Fruit fly (Drosophila melanogaster) whole organism, prepupa: ENCODE results near the gene RpS19a.

Experiments used
- Blimp-1 ChIP-seq: fragments of 200-800 bp; sonication (Bioruptor generic); optimal IDR thresholded peaks from 3 replicates; lab custom pipeline; 2017; ENCODE audit warnings: missing biosample characterization, missing genetic modification characterization, mild to moderate bottlenecking, moderate library complexity, missing genetic modification reagents
- CG10669 ChIP-seq: fragments of 200-800 bp; sonication (Bioruptor generic); optimal IDR thresholded peaks from 3 replicates; lab custom pipeline; 2018; ENCODE audit warnings: missing biosample characterization, mild to moderate bottlenecking, missing genetic modification characterization, moderate library complexity
- CG11294 ChIP-seq: fragments of 200-800 bp; sonication (Bioruptor generic); IDR thresholded peaks from 2 replicates; pipeline ENCODE4 v1.3.6; 2022; ENCODE audit warnings: missing biosample characterization, missing genetic modification characterization
- CG11762 ChIP-seq: fragments of 200-800 bp; sonication (Bioruptor generic); optimal IDR thresholded peaks from 3 replicates; lab custom pipeline; 2016; ENCODE audit warnings: missing biosample characterization, missing genetic modification characterization; ENCODE audit not compliant: insufficient read depth
- CG11902 ChIP-seq: fragments of 200-800 bp; sonication (Bioruptor generic); optimal IDR thresholded peaks from 3 replicates; lab custom pipeline; 2016; ENCODE audit warnings: missing biosample characterization, missing genetic modification characterization
- CG1621 ChIP-seq: fragments of 200-800 bp; sonication (Bioruptor generic); optimal IDR thresholded peaks from 3 replicates; lab custom pipeline; 2018; ENCODE audit warnings: missing biosample characterization, mild to moderate bottlenecking, missing genetic modification characterization
- CG31627 ChIP-seq: fragments of 200-800 bp; sonication (Bioruptor generic); optimal IDR thresholded peaks from 3 replicates; lab custom pipeline; 2016; ENCODE audit warnings: missing biosample characterization, missing genetic modification characterization
- CG34406 ChIP-seq: fragments of 200-800 bp; sonication (Bioruptor generic); optimal IDR thresholded peaks from 3 replicates; lab custom pipeline; 2016; ENCODE audit warnings: missing biosample characterization, missing genetic modification characterization
- CG3919 ChIP-seq: fragments of 200-800 bp; sonication (Bioruptor generic); optimal IDR thresholded peaks from 3 replicates; lab custom pipeline; 2016; ENCODE audit warnings: missing biosample characterization, missing genetic modification characterization
- CG4318 ChIP-seq: fragments of 200-800 bp; sonication (Bioruptor generic); optimal IDR thresholded peaks from 3 replicates; lab custom pipeline; 2017; ENCODE audit warnings: missing biosample characterization, mild to moderate bottlenecking, missing genetic modification characterization
- CG6163 ChIP-seq: fragments of 200-800 bp; sonication (Bioruptor generic); IDR thresholded peaks from 3 replicates; pipeline ENCODE4 v1.3.6; 2022; ENCODE audit warnings: missing biosample characterization, missing genetic modification characterization
- CG6276 ChIP-seq: fragments of 200-800 bp; sonication (Bioruptor generic); optimal IDR thresholded peaks from 2 replicates; lab custom pipeline; 2017; ENCODE audit warnings: missing biosample characterization, mild to moderate bottlenecking, missing genetic modification characterization
- CG6792 ChIP-seq: fragments of 200-800 bp; sonication (Bioruptor generic); optimal IDR thresholded peaks from 3 replicates; lab custom pipeline; 2016; ENCODE audit warnings: missing biosample characterization, missing genetic modification characterization
- CG6808 ChIP-seq: fragments of 200-800 bp; sonication (Bioruptor generic); optimal IDR thresholded peaks from 3 replicates; lab custom pipeline; 2017; ENCODE audit warnings: missing biosample characterization, missing genetic modification characterization, mild to moderate bottlenecking, moderate library complexity, missing genetic modification reagents
- CG7368 ChIP-seq: fragments of 200-800 bp; sonication (Bioruptor generic); optimal IDR thresholded peaks from 3 replicates; lab custom pipeline; 2016; ENCODE audit warnings: missing biosample characterization, missing genetic modification characterization
- CG8119 ChIP-seq: fragments of 200-800 bp; sonication (Bioruptor generic); IDR thresholded peaks from 3 replicates; pipeline ENCODE4 v1.3.6; 2022; ENCODE audit warnings: missing biosample characterization, missing genetic modification characterization
- CG8632 ChIP-seq: fragments of 200-800 bp; sonication (Bioruptor generic); optimal IDR thresholded peaks from 3 replicates; lab custom pipeline; 2016; ENCODE audit warnings: missing biosample characterization, missing genetic modification characterization
- CG9139 ChIP-seq: fragments of 200-800 bp; sonication (Bioruptor generic); optimal IDR thresholded peaks from 3 replicates; lab custom pipeline; 2017; ENCODE audit warnings: missing biosample characterization, mild to moderate bottlenecking, missing genetic modification characterization
- Eip78C ChIP-seq: fragments of 200-800 bp; sonication (Bioruptor generic); peaks from one replicate; lab custom pipeline; 2016; ENCODE audit warnings: missing biosample characterization, missing genetic modification characterization
- Gug ChIP-seq: fragments of 200-800 bp; sonication (Bioruptor generic); IDR thresholded peaks from 2 replicates; pipeline ENCODE4 v1.3.6; 2022; ENCODE audit warnings: missing biosample characterization, missing genetic modification characterization
- Hr38 ChIP-seq: sonication (Bioruptor generic); optimal IDR thresholded peaks from 2 replicates; lab custom pipeline; 2016; ENCODE audit warnings: missing biosample characterization, missing genetic modification characterization
- Hr39 ChIP-seq: fragments of 200-800 bp; sonication (Bioruptor generic); optimal IDR thresholded peaks from 2 replicates; lab custom pipeline; 2016; ENCODE audit warnings: missing biosample characterization, missing genetic modification characterization
- Lpt ChIP-seq: fragments of 200-800 bp; sonication (Bioruptor generic); optimal IDR thresholded peaks from 3 replicates; lab custom pipeline; 2016; ENCODE audit warnings: missing biosample characterization, missing genetic modification characterization
- OdsH ChIP-seq: fragments of 200-800 bp; sonication (Bioruptor generic); optimal IDR thresholded peaks from 3 replicates; lab custom pipeline; 2016; ENCODE audit warnings: missing biosample characterization, missing genetic modification characterization
- Smox ChIP-seq: fragments of 200-800 bp; sonication (Bioruptor generic); optimal IDR thresholded peaks from 3 replicates; lab custom pipeline; 2016; ENCODE audit warnings: missing biosample characterization, missing genetic modification characterization
- Sox102F ChIP-seq: fragments of 200-800 bp; sonication (Bioruptor generic); optimal IDR thresholded peaks from 2 replicates; lab custom pipeline; 2016; ENCODE audit warnings: missing biosample characterization, mild to moderate bottlenecking, missing genetic modification characterization
- Sox14 ChIP-seq: fragments of 200-800 bp; sonication (Bioruptor generic); optimal IDR thresholded peaks from 3 replicates; lab custom pipeline; 2016; ENCODE audit warnings: missing biosample characterization, missing genetic modification characterization
- Sox15 ChIP-seq: fragments of 200-800 bp; sonication (Bioruptor generic); optimal IDR thresholded peaks from 3 replicates; lab custom pipeline; 2016; ENCODE audit warnings: missing biosample characterization, missing genetic modification characterization
- achi ChIP-seq: fragments of 200-800 bp; sonication (Bioruptor generic); optimal IDR thresholded peaks from 3 replicates; lab custom pipeline; 2016; ENCODE audit warnings: missing biosample characterization, missing genetic modification characterization
- acj6 ChIP-seq: fragments of 200-800 bp; sonication (Bioruptor generic); optimal IDR thresholded peaks from 3 replicates; lab custom pipeline; 2016; ENCODE audit warnings: missing biosample characterization, missing genetic modification characterization
- dac ChIP-seq: fragments of 200-800 bp; sonication (Bioruptor generic); optimal IDR thresholded peaks from 2 replicates; lab custom pipeline; 2017; ENCODE audit warnings: missing biosample characterization, mild to moderate bottlenecking, missing genetic modification characterization
- dsx ChIP-seq: fragments of 200-800 bp; optimal IDR thresholded peaks from 3 replicates; lab custom pipeline; 2019; ENCODE audit warnings: missing biosample characterization, mild to moderate bottlenecking, missing genetic modification characterization, moderate library complexity; ENCODE audit not compliant: poor library complexity, severe bottlenecking
- esn ChIP-seq: fragments of 200-800 bp; sonication (Bioruptor generic); optimal IDR thresholded peaks from 2 replicates; lab custom pipeline; 2016; ENCODE audit warnings: missing biosample characterization, mild to moderate bottlenecking, missing genetic modification characterization, moderate library complexity
- fd59A ChIP-seq: fragments of 200-800 bp; sonication (Bioruptor generic); optimal IDR thresholded peaks from 2 replicates; lab custom pipeline; 2017; ENCODE audit warnings: missing biosample characterization, mild to moderate bottlenecking, missing genetic modification characterization, missing genetic modification reagents
- fkh ChIP-seq: fragments of 200-800 bp; sonication (Bioruptor generic); optimal IDR thresholded peaks from 3 replicates; lab custom pipeline; 2017; ENCODE audit warnings: missing biosample characterization, mild to moderate bottlenecking, missing genetic modification characterization, moderate library complexity
- lz ChIP-seq: fragments of 200-800 bp; sonication (Bioruptor generic); optimal IDR thresholded peaks from 3 replicates; lab custom pipeline; 2016; ENCODE audit warnings: missing biosample characterization, missing genetic modification characterization
- net ChIP-seq: fragments of 200-800 bp; sonication (Bioruptor generic); optimal IDR thresholded peaks from 3 replicates; lab custom pipeline; 2016; ENCODE audit warnings: missing biosample characterization, missing genetic modification characterization
- pdm3 ChIP-seq: fragments of 200-800 bp; sonication (Bioruptor generic); optimal IDR thresholded peaks from 3 replicates; lab custom pipeline; 2016; ENCODE audit warnings: missing biosample characterization, missing genetic modification characterization
- salr ChIP-seq, 2 experiments: fragments of 200-800 bp; sonication (Bioruptor generic); optimal IDR thresholded peaks; 3 replicates each; lab custom pipeline; 2016 to 2018; ENCODE audit warnings: missing biosample characterization in 2 of 2, missing genetic modification characterization in 2 of 2, mild to moderate bottlenecking in 1 of 2
- spab ChIP-seq: fragments of 200-800 bp; sonication (Bioruptor generic); optimal IDR thresholded peaks from 2 replicates; lab custom pipeline; 2017; ENCODE audit warnings: missing biosample characterization, mild to moderate bottlenecking, missing genetic modification characterization, missing genetic modification reagents
- ss ChIP-seq, 2 experiments: fragments of 200-800 bp; sonication (Bioruptor generic); optimal IDR thresholded peaks; 2 replicates in 1 of 2; 3 replicates in 1 of 2; lab custom pipeline; 2017 to 2018; ENCODE audit warnings: mild to moderate bottlenecking in 2 of 2, missing biosample characterization in 2 of 2, missing genetic modification characterization in 2 of 2, moderate library complexity in 1 of 2
- topi ChIP-seq: fragments of 200-800 bp; sonication (Bioruptor generic); optimal IDR thresholded peaks from 3 replicates; lab custom pipeline; 2016; ENCODE audit warnings: missing biosample characterization, missing genetic modification characterization
- vri ChIP-seq: fragments of 200-800 bp; sonication (Bioruptor generic); optimal IDR thresholded peaks from 3 replicates; lab custom pipeline; 2016; ENCODE audit warnings: missing biosample characterization, mild to moderate bottlenecking, missing genetic modification characterization

Gene RpS19a

DNA sequence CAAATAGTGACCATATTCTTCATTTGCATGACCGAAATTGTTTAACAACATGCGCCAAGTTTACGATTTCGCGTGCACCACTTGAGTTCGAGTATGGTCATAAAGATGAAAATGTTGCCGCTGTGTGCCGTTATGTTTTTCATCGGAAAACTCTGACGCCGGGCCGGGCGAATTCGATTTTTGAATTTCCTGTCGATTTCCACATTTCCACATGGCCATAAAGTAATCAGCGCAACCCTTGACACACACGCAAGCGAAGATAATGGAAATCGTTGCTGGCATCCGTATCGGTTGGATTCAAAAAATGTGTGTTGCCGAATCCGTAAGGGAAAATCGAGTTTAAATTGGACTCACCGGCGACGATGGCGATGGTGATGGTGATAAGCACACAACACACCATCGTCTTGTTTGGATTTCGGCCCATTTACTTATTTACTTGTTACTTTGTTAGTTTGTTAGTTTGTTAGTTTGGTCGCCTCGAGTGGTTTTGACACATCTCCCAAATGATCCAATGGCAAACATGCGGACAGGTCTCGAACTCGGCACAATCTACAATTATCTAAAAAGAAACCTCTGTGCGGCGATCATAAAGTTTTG is 6.9 kb downstream of the RpS19a start:
- no peak for TF ChIP-seq Sox15 (GFP tag; lab: Kevin White, UChicago)
- TF ChIP-seq vri (GFP tag; lab: Kevin White, UChicago) = no peak
- TF ChIP-seq dac = no peak
- peak; percentile 85 for TF ChIP-seq fkh (GFP tag; lab: Kevin White, UChicago)
- no peak for TF ChIP-seq pdm3 (GFP tag; lab: Kevin White, UChicago)
- TF ChIP-seq CG8632 (GFP tag; lab: Kevin White, UChicago) = no peak
- TF ChIP-seq Lpt (GFP tag; lab: Kevin White, UChicago) = no peak

- no peak for TF ChIP-seq Sox102F
- no peak for TF ChIP-seq CG11762 (GFP tag; lab: Kevin White, UChicago)
- TF ChIP-seq dsx (GFP tag; lab: Kevin White, UChicago) = no peak
- TF ChIP-seq CG8632 (GFP tag; lab: Kevin White, UChicago) = no peak
- TF ChIP-seq CG31627 (GFP tag; lab: Kevin White, UChicago) = no peak
- peak; percentile 38 for TF ChIP-seq Eip78C
- peak; percentile 76 for TF ChIP-seq vri (GFP tag; lab: Kevin White, UChicago)
- TF ChIP-seq CG8119 (GFP tag; lab: Robert Waterston, UW) = no peak
- TF ChIP-seq Blimp-1 (GFP tag; lab: Kevin White, UChicago) = peak; percentile 66
- no peak for TF ChIP-seq fd59A (GFP tag; lab: Kevin White, UChicago)
- no peak for TF ChIP-seq Smox
These were observed 7.8 kb downstream of the RpS19a start for dm6 chrX:16645472-16645871.

DNA sequence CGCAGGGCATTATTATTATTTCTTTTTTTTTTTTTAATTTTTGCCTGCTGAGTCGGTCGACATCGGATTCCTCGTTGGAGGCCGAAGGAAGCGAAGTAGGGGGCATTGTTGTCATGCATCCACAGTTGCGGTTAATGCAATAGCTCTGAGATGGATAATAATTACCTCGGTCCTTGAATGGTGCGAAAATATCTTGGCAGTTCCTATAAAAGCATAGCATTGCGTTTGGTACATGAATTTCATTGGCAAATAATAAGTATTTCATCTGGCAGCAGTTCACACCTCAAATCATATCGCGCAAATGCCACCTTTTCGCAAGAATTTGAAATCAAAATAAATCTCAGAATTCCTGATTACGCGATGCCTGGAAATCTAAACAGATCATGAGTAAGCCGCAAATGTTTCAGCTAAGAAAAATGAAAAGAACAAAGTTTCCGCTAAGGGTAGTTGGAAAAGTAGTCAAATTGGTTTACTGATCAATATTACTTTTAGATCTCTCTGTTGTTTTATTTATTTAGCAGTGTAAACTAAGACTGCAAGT is 9.5 kb downstream of the RpS19a start:
- peak; percentile 15 for TF ChIP-seq CG8632 (GFP tag; lab: Kevin White, UChicago)
- TF ChIP-seq Sox14 (GFP tag; lab: Kevin White, UChicago) = peak; percentile 28
- no peak for TF ChIP-seq CG6808 (GFP tag; lab: Kevin White, UChicago)
- no peak for TF ChIP-seq net
- peak; percentile 56 for TF ChIP-seq lz (GFP tag; lab: Kevin White, UChicago)
- TF ChIP-seq fkh (GFP tag; lab: Kevin White, UChicago) = no peak
- TF ChIP-seq CG6276 (GFP tag; lab: Kevin White, UChicago) = no peak
- peak in 1 of 2 experiments; percentile 20 for TF ChIP-seq ss (GFP tag; optimal IDR thresholded peaks at IDR 0.05; lab: Kevin White, UChicago)
- TF ChIP-seq CG8119 (GFP tag; lab: Robert Waterston, UW) = no peak
- TF ChIP-seq Smox = peak; percentile 37
- no peak for TF ChIP-seq dac
- peak; percentile 31 for TF ChIP-seq CG6792 (GFP tag; lab: Kevin White, UChicago)
- TF ChIP-seq topi (GFP tag; lab: Kevin White, UChicago) = peak; percentile 33
- TF ChIP-seq acj6 = peak; percentile 20
- no peak for TF ChIP-seq vri (GFP tag; lab: Kevin White, UChicago)
- peak; percentile 49 for TF ChIP-seq pdm3 (GFP tag; lab: Kevin White, UChicago)
- TF ChIP-seq Hr38 = no peak
- no peak for TF ChIP-seq CG11762 (GFP tag; lab: Kevin White, UChicago)
- TF ChIP-seq CG11902 (GFP tag; lab: Kevin White, UChicago) = no peak
- no peak for TF ChIP-seq CG4318 (GFP tag; lab: Kevin White, UChicago)
- TF ChIP-seq CG34406 = peak; percentile 33
- no peak for TF ChIP-seq CG1621 (tag; lab: Kevin White, UChicago)
- no peak for TF ChIP-seq dsx (GFP tag; lab: Kevin White, UChicago)
- peak; percentile 64 for TF ChIP-seq Hr39 (GFP tag; lab: Kevin White, UChicago)
- TF ChIP-seq Sox15 (GFP tag; lab: Kevin White, UChicago) = peak; percentile 49
- peak; percentile 30 for TF ChIP-seq OdsH
- peak; percentile 1 for TF ChIP-seq CG3919 (GFP tag; lab: Kevin White, UChicago)
- TF ChIP-seq CG11294 = no peak
- peak; percentile 82 for TF ChIP-seq Eip78C
- peak; percentile 18; the same call in 1 of the 3 replicates for TF ChIP-seq CG6163
- TF ChIP-seq CG7368 (GFP tag; lab: Kevin White, UChicago) = no peak
- no peak for TF ChIP-seq Gug (GFP tag; lab: Robert Waterston, UW)
- TF ChIP-seq esn (GFP tag; lab: Kevin White, UChicago) = peak; percentile 67
- peak; percentile 5 for TF ChIP-seq spab
- no peak for TF ChIP-seq CG9139 (GFP tag; lab: Kevin White, UChicago)
- TF ChIP-seq achi (GFP tag; lab: Kevin White, UChicago) = no peak
- TF ChIP-seq salr (GFP tag; optimal IDR thresholded peaks at IDR 0.05; lab: Kevin White, UChicago) = peak in 1 of 2 experiments; percentile 22
- peak; percentile 22 for TF ChIP-seq Sox102F
- TF ChIP-seq CG10669 = peak; percentile 12
